Worm (Caenorhabditis elegans): ENCODE data around the gene ehs-1.

ce11 chrII:5845441-5845840 is 24.9 kb downstream of the ehs-1 start, which contains the start of the genes ZK1248.17 and H41C03.3:
- TF ChIP-seq ama-1 (optimal IDR thresholded peaks at IDR 0.05) (no peak), hmg-4 (GFP tag; optimal IDR thresholded peaks at IDR 0.05) (no peak), ets-7 (tag; optimal IDR thresholded peaks at IDR 0.05) (no peak), tbx-11 (GFP tag; IDR thresholded peaks at IDR 0.05) (no peak), tra-4 (tag; optimal IDR thresholded peaks at IDR 0.05) (no peak), hnd-1 (tag; optimal IDR thresholded peaks at IDR 0.05) (no peak), ceh-13 (GFP tag; optimal IDR thresholded peaks at IDR 0.05) (no peak), F13C5.2 (tag; optimal IDR thresholded peaks at IDR 0.05) (no peak), tbx-37 (GFP tag; conservative IDR thresholded peaks at IDR 0.05) (no peak), hmbx-1 (tag; optimal IDR thresholded peaks at IDR 0.05) (no peak), pes-1 (GFP tag; IDR thresholded peaks at IDR 0.05) (no peak), scrt-1 (GFP tag; IDR thresholded peaks at IDR 0.05) (no peak), flt-1 (GFP tag; IDR thresholded peaks at IDR 0.05) (no peak), aly-1 (tag; optimal IDR thresholded peaks at IDR 0.05) (no peak)

All from whole organism, early embryonic.